Fruit fly (Drosophila melanogaster): Measurements from ENCODE around the gene srl.
A peak's percentile ranks its signal among the peaks of the same experiment; 100 is the strongest.

Gene srl

dm6 chr3R:4445083-4445482, 15.9 kb upstream of the srl start:
- no peak for TF ChIP-seq sv (GFP tag; optimal IDR thresholded peaks at IDR 0.05)
- TF ChIP-seq Sp1 (GFP tag; optimal IDR thresholded peaks at IDR 0.05) = no peak
- no peak for TF ChIP-seq Hr78 (GFP tag; optimal IDR thresholded peaks at IDR 0.05)

dm6 chr3R:4437817-4438216, 8.7 kb upstream of the srl start:
- TF ChIP-seq HLH106 (tag; optimal IDR thresholded peaks at IDR 0.05) (no peak), CG32264 (GFP tag; optimal IDR thresholded peaks at IDR 0.05) (no peak), lola (GFP tag; optimal IDR thresholded peaks at IDR 0.05) (no peak), ey (GFP tag; optimal IDR thresholded peaks at IDR 0.05) (no peak), psq (GFP tag; optimal IDR thresholded peaks at IDR 0.05) (no peak), Rel (GFP tag; optimal IDR thresholded peaks at IDR 0.05) (no peak), Rel (tag; optimal IDR thresholded peaks at IDR 0.05) (no peak), fru (GFP tag; optimal IDR thresholded peaks at IDR 0.05) (no peak), Sp1 (GFP tag; optimal IDR thresholded peaks at IDR 0.05) (no peak), N (GFP tag; optimal IDR thresholded peaks at IDR 0.05) (no peak), brk (GFP tag; optimal IDR thresholded peaks at IDR 0.05) (no peak), Abd-B (GFP tag; optimal IDR thresholded peaks at IDR 0.05) (no peak)

DNA sequence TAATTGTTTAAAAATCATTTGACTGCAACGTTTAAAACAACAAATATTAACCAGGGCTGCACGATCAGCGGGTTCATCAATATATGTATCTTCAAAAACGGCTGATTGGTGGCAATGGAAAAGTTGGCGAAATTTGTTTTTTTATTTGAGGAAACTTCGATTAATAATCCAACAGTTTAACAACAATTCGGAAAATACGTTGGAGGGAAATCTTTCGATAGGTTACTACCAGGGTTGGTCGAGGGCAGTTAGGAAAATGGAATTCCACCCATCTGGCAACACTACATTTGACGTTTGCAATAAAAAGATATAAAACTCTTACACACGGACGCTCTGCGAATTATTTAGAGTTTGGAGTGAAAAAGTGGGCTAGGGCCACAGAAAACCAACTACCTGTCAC, 8.0 kb upstream of the srl start, which contains the start of the genes Lipt2 and CG14650:
Gene Lipt2, minus strand, starts transcription at position 217 of the 400 bp plus-strand sequence.
Gene CG14650, plus strand, starts transcription at position 275 of the 400 bp plus-strand sequence.
- TF ChIP-seq psq (GFP tag; optimal IDR thresholded peaks at IDR 0.05) (peak; percentile 38), ey (GFP tag; optimal IDR thresholded peaks at IDR 0.05) (peak; percentile 67), rgr (GFP tag; optimal IDR thresholded peaks at IDR 0.05) (peak; percentile 74), dl (GFP tag; optimal IDR thresholded peaks at IDR 0.05; ENCODE audit: insufficient read depth in 1 of 2, partially characterized antibody in 2 of 2) (no peak), usp (GFP tag; optimal IDR thresholded peaks at IDR 0.05) (no peak), Hr78 (GFP tag; optimal IDR thresholded peaks at IDR 0.05) (no peak), fru (GFP tag; optimal IDR thresholded peaks at IDR 0.05) (peak; percentile 64), OdsH (GFP tag; optimal IDR thresholded peaks at IDR 0.05) (peak; percentile 60), GATAd (GFP tag; optimal IDR thresholded peaks at IDR 0.05) (no peak), CG32264 (GFP tag; optimal IDR thresholded peaks at IDR 0.05) (no peak), br (GFP tag; optimal IDR thresholded peaks at IDR 0.05) (peak; percentile 65), tai (GFP tag; optimal IDR thresholded peaks at IDR 0.05) (no peak), Sp1 (GFP tag; optimal IDR thresholded peaks at IDR 0.05) (peak; percentile 64), dsf (GFP tag; optimal IDR thresholded peaks at IDR 0.05; ENCODE audit: borderline replicate concordance) (no peak), h (GFP tag; optimal IDR thresholded peaks at IDR 0.05) (peak; percentile 77), sage (GFP tag; optimal IDR thresholded peaks at IDR 0.05) (no peak), Hnf4 (GFP tag; optimal IDR thresholded peaks at IDR 0.05) (no peak), CG9705 (GFP tag; optimal IDR thresholded peaks at IDR 0.05) (peak; percentile 29), sv (GFP tag; optimal IDR thresholded peaks at IDR 0.05) (peak; percentile 29), jim (GFP tag; optimal IDR thresholded peaks at IDR 0.05) (no peak), CrebA (GFP tag; optimal IDR thresholded peaks at IDR 0.05; ENCODE audit: borderline replicate concordance) (no peak), Dif (GFP tag; optimal IDR thresholded peaks at IDR 0.05; ENCODE audit: partially characterized antibody) (no peak), lola (GFP tag; optimal IDR thresholded peaks at IDR 0.05) (no peak), Hr83 (GFP tag; optimal IDR thresholded peaks at IDR 0.05; ENCODE audit: poor library complexity, severe bottlenecking) (peak; percentile 46), Abd-B (GFP tag; optimal IDR thresholded peaks at IDR 0.05) (no peak), foxo (GFP tag; optimal IDR thresholded peaks at IDR 0.05) (peak in 1 of 2 experiments; percentile 79), HLH106 (tag; optimal IDR thresholded peaks at IDR 0.05) (peak; percentile 68)

DNA sequence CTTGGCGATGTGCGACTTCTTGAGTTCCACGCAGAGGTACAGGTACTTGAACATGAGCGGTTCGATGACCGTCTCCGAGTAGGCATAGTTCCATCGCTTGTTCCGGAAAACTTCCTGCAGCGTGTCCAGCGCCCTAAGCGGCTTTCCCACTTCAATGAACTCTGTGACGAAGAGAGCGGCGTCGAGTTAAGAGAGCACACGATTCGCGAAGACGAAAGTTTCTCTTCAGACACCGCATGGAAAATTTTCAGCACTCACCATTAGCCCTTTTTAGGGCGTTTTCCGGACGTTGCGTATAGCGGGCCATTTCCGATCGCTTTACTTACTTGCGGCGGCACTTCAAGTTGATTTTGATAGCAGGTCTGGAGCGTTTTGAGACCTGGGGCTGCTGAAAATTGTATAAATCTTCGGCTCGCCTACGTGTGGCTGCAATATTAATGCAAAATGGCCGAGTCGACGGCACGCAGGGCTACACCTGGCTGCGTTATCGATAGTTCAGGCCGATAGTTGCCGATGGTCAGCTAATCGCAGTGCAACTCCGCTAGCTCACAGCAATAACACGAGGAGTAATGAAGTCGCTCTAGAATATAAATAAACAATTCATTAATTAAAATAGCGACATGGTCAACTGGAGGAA, 4.4 kb upstream of the srl start, which contains the start of the genes eIF3a and CG1074:
Gene eIF3a, minus strand, starts transcription at position 455 of the 637 bp plus-strand sequence.
Gene CG1074, plus strand, starts transcription at position 525 of the 637 bp plus-strand sequence.
- TF ChIP-seq rgr (GFP tag; optimal IDR thresholded peaks at IDR 0.05) (peak; percentile 80), Rel (GFP tag; optimal IDR thresholded peaks at IDR 0.05) (no peak), Rel (tag; optimal IDR thresholded peaks at IDR 0.05) (peak; percentile 47), Sp1 (GFP tag; optimal IDR thresholded peaks at IDR 0.05) (peak; percentile 73), dl (GFP tag; optimal IDR thresholded peaks at IDR 0.05; ENCODE audit: insufficient read depth in 1 of 2, partially characterized antibody in 2 of 2) (no peak), jim (GFP tag; optimal IDR thresholded peaks at IDR 0.05) (no peak), Hr78 (GFP tag; optimal IDR thresholded peaks at IDR 0.05) (no peak), foxo (GFP tag; optimal IDR thresholded peaks at IDR 0.05) (peak in 1 of 2 experiments; percentile 12), Hr83 (GFP tag; optimal IDR thresholded peaks at IDR 0.05; ENCODE audit: poor library complexity, severe bottlenecking) (peak; percentile 98), Dif (GFP tag; optimal IDR thresholded peaks at IDR 0.05; ENCODE audit: partially characterized antibody) (peak; percentile 47), Mio (GFP tag; optimal IDR thresholded peaks at IDR 0.05) (no peak), ey (GFP tag; optimal IDR thresholded peaks at IDR 0.05) (peak; percentile 51), tai (GFP tag; optimal IDR thresholded peaks at IDR 0.05) (no peak), Jra (GFP tag; optimal IDR thresholded peaks at IDR 0.05) (no peak), GATAd (GFP tag; optimal IDR thresholded peaks at IDR 0.05) (no peak), Vsx2 (GFP tag; optimal IDR thresholded peaks at IDR 0.05; ENCODE audit: partially characterized antibody) (no peak), psq (GFP tag; optimal IDR thresholded peaks at IDR 0.05) (peak; percentile 43), dmrt93B (GFP tag; optimal IDR thresholded peaks at IDR 0.05) (no peak), OdsH (GFP tag; optimal IDR thresholded peaks at IDR 0.05) (peak; percentile 74), HLH106 (tag; optimal IDR thresholded peaks at IDR 0.05) (peak; percentile 61), h (GFP tag; optimal IDR thresholded peaks at IDR 0.05) (peak; percentile 81), woc (GFP tag; optimal IDR thresholded peaks at IDR 0.05) (no peak), brk (GFP tag; optimal IDR thresholded peaks at IDR 0.05) (no peak), br (GFP tag; optimal IDR thresholded peaks at IDR 0.05) (no peak), pan (optimal IDR thresholded peaks at IDR 0.05) (no peak), CG32264 (GFP tag; optimal IDR thresholded peaks at IDR 0.05) (no peak), sv (GFP tag; optimal IDR thresholded peaks at IDR 0.05) (no peak), N (GFP tag; optimal IDR thresholded peaks at IDR 0.05) (no peak), Hnf4 (GFP tag; optimal IDR thresholded peaks at IDR 0.05) (no peak), CG9705 (GFP tag; optimal IDR thresholded peaks at IDR 0.05) (peak; percentile 49), Myc (optimal IDR thresholded peaks at IDR 0.05) (peak; percentile 78), lola (GFP tag; optimal IDR thresholded peaks at IDR 0.05) (no peak)
